Worm (Caenorhabditis elegans) whole organism, L1 larva: ENCODE data around the gene C17C3.6.
A peak's percentile ranks its signal among the peaks of the same experiment; 100 is the strongest.

ENCODE experiments used
- C34B4.2 ChIP-seq: sonication (generic microtip); optimal IDR thresholded peaks from 2 replicates; lab custom pipeline; 2017; ENCODE audit warnings: mild to moderate bottlenecking, missing genetic modification characterization, missing compliant biosample characterization
- aha-1 ChIP-seq: fragments of 150-350 bp; optimal IDR thresholded peaks from 2 replicates; lab custom pipeline; 2014; ENCODE audit warnings: missing biosample characterization, missing genetic modification characterization
- alr-1 ChIP-seq: fragments of 200-800 bp; sonication (Bioruptor generic); optimal IDR thresholded peaks from 2 replicates; lab custom pipeline; 2018; ENCODE audit warnings: borderline replicate concordance, mild to moderate bottlenecking, missing genetic modification characterization, missing compliant biosample characterization
- aly-2 ChIP-seq: fragments of 150-350 bp; optimal IDR thresholded peaks from 2 replicates; lab custom pipeline; 2014; ENCODE audit warnings: missing biosample characterization, missing genetic modification characterization
- ama-1 ChIP-seq: fragments of 150-350 bp; optimal IDR thresholded peaks from 2 replicates; lab custom pipeline; 2014
- blmp-1 ChIP-seq: fragments of 150-350 bp; optimal IDR thresholded peaks from 2 replicates; lab custom pipeline; 2014; ENCODE audit warnings: missing biosample characterization, missing genetic modification characterization
- ceh-63 ChIP-seq: fragments of 200-800 bp; sonication (Bioruptor generic); optimal IDR thresholded peaks from 2 replicates; lab custom pipeline; 2018; ENCODE audit warnings: mild to moderate bottlenecking, missing genetic modification characterization, missing compliant biosample characterization
- ceh-8 ChIP-seq: fragments of 200-800 bp; sonication (Bioruptor generic); optimal IDR thresholded peaks from 2 replicates; lab custom pipeline; 2018; ENCODE audit warnings: mild to moderate bottlenecking, missing genetic modification characterization, moderate library complexity, missing compliant biosample characterization
- ceh-88 ChIP-seq: fragments of 200-800 bp; sonication (Bioruptor generic); IDR thresholded peaks from 2 replicates; pipeline ENCODE4 v1.3.6; 2022; ENCODE audit warnings: missing genetic modification characterization, missing compliant biosample characterization
- ces-1 ChIP-seq: fragments of 150-350 bp; optimal IDR thresholded peaks from 2 replicates; lab custom pipeline; 2014; ENCODE audit warnings: missing biosample characterization, missing genetic modification reagents, missing genetic modification characterization
- dpl-1 ChIP-seq, 3 experiments: fragments of 150-350 bp in 2 of 3; sonication (generic microtip) in 1 of 3; optimal IDR thresholded peaks; 2 replicates each; lab custom pipeline; 2014 to 2017; ENCODE audit warnings: missing biosample characterization in 3 of 3, missing genetic modification characterization in 3 of 3, missing genetic modification reagents in 3 of 3
- dsc-1 ChIP-seq: sonication (generic microtip); optimal IDR thresholded peaks from 2 replicates; lab custom pipeline; 2016; ENCODE audit warnings: mild to moderate bottlenecking, missing genetic modification characterization, missing compliant biosample characterization
- efl-1 ChIP-seq, 4 experiments: fragments of 150-350 bp; optimal IDR thresholded peaks in 3 of 4; peaks in 1 of 4; 1 replicate in 1 of 4; 2 replicates in 3 of 4; lab custom pipeline; 2014; ENCODE audit warnings: missing biosample characterization in 2 of 4, missing genetic modification characterization in 2 of 4, missing genetic modification reagents in 2 of 4
- elt-3 ChIP-seq, 6 experiments: fragments of 150-350 bp in 1 of 6; sonication (generic microtip); optimal IDR thresholded peaks; 2 replicates each; lab custom pipeline; 2017 to 2018; ENCODE audit warnings: missing biosample characterization in 6 of 6, missing genetic modification characterization in 6 of 6, inconsistent platforms in 1 of 6
- fkh-10 ChIP-seq: sonication (generic microtip); optimal IDR thresholded peaks from 2 replicates; lab custom pipeline; 2017; ENCODE audit warnings: missing biosample characterization, missing genetic modification reagents, missing genetic modification characterization
- fos-1 ChIP-seq: fragments of 150-350 bp; optimal IDR thresholded peaks from 2 replicates; lab custom pipeline; 2014; ENCODE audit warnings: missing biosample characterization, missing genetic modification characterization
- hlh-17 ChIP-seq: fragments of 200-800 bp; sonication (Bioruptor generic); optimal IDR thresholded peaks from 2 replicates; lab custom pipeline; 2018; ENCODE audit warnings: missing genetic modification characterization, mild to moderate bottlenecking, missing compliant biosample characterization, moderate library complexity, borderline replicate concordance
- hlh-4 ChIP-seq: sonication (generic microtip); optimal IDR thresholded peaks from 2 replicates; lab custom pipeline; 2016; ENCODE audit warnings: mild to moderate bottlenecking, missing genetic modification characterization, missing compliant biosample characterization
- hpl-2 ChIP-seq: fragments of 150-350 bp; optimal IDR thresholded peaks from 2 replicates; lab custom pipeline; 2014; ENCODE audit warnings: missing biosample characterization, missing genetic modification reagents, missing genetic modification characterization
- isw-1 ChIP-seq: fragments of 200-800 bp; sonication (Bioruptor generic); IDR thresholded peaks from 2 replicates; pipeline ENCODE4 v1.3.6; 2022; ENCODE audit warnings: missing genetic modification characterization, missing compliant biosample characterization
- lin-13 ChIP-seq: fragments of 150-350 bp; optimal IDR thresholded peaks from 2 replicates; lab custom pipeline; 2014; ENCODE audit warnings: missing biosample characterization, missing genetic modification reagents, missing genetic modification characterization
- lin-14 ChIP-seq: fragments of 200-800 bp; sonication (Bioruptor generic); optimal IDR thresholded peaks from 2 replicates; lab custom pipeline; 2018; ENCODE audit warnings: mild to moderate bottlenecking, missing genetic modification characterization, moderate library complexity, missing compliant biosample characterization
- lin-15B ChIP-seq: fragments of 150-350 bp; sonication (generic microtip); optimal IDR thresholded peaks from 3 replicates; lab custom pipeline; 2014; ENCODE audit warnings: missing biosample characterization, missing genetic modification characterization
- lin-35 ChIP-seq, 2 experiments: fragments of 150-350 bp; optimal IDR thresholded peaks; 2 replicates each; lab custom pipeline; 2014; ENCODE audit warnings: missing biosample characterization in 2 of 2, missing genetic modification characterization in 2 of 2, missing genetic modification reagents in 2 of 2
- mdl-1 ChIP-seq, 2 experiments: fragments of 150-350 bp; optimal IDR thresholded peaks; 2 replicates each; lab custom pipeline; 2014 to 2017; ENCODE audit warnings: missing biosample characterization in 2 of 2, missing genetic modification characterization in 2 of 2, inconsistent platforms in 1 of 2
- nhr-11 ChIP-seq: fragments of 150-350 bp; optimal IDR thresholded peaks from 2 replicates; lab custom pipeline; 2014; ENCODE audit warnings: missing biosample characterization, missing genetic modification characterization
- nhr-12 ChIP-seq: sonication (generic microtip); optimal IDR thresholded peaks from 2 replicates; lab custom pipeline; 2017; ENCODE audit warnings: missing biosample characterization, missing genetic modification characterization
- nhr-19 ChIP-seq: fragments of 200-800 bp; sonication (Bioruptor generic); conservative IDR thresholded peaks from 2 replicates; pipeline ENCODE4 v1.3.6; 2022; ENCODE audit warnings: missing genetic modification characterization, missing compliant biosample characterization
- nhr-20 ChIP-seq: sonication (generic microtip); optimal IDR thresholded peaks from 2 replicates; lab custom pipeline; 2016; ENCODE audit warnings: mild to moderate bottlenecking, missing genetic modification characterization, missing compliant biosample characterization
- nhr-237 ChIP-seq: fragments of 150-350 bp; optimal IDR thresholded peaks from 2 replicates; lab custom pipeline; 2014; ENCODE audit warnings: missing biosample characterization, missing genetic modification characterization
- nhr-47 ChIP-seq: sonication (generic microtip); optimal IDR thresholded peaks from 2 replicates; lab custom pipeline; 2016; ENCODE audit warnings: mild to moderate bottlenecking, missing genetic modification characterization, moderate library complexity, missing compliant biosample characterization
- nhr-76 ChIP-seq: sonication (generic microtip); optimal IDR thresholded peaks from 2 replicates; lab custom pipeline; 2017; ENCODE audit warnings: missing biosample characterization, missing genetic modification characterization
- nhr-77 ChIP-seq: fragments of 150-350 bp; optimal IDR thresholded peaks from 2 replicates; lab custom pipeline; 2014; ENCODE audit warnings: missing biosample characterization, missing genetic modification characterization
- nhr-84 ChIP-seq: sonication (generic microtip); optimal IDR thresholded peaks from 2 replicates; lab custom pipeline; 2017; ENCODE audit warnings: missing biosample characterization, missing genetic modification characterization
- nhr-85 ChIP-seq: sonication (generic microtip); peaks from one replicate; lab custom pipeline; 2016; ENCODE audit warnings: missing genetic modification characterization, inconsistent platforms, missing compliant biosample characterization
- nhr-90 ChIP-seq: sonication (generic microtip); optimal IDR thresholded peaks from 2 replicates; lab custom pipeline; 2016; ENCODE audit warnings: mild to moderate bottlenecking, missing genetic modification characterization, missing compliant biosample characterization; ENCODE audit not compliant: poor library complexity
- pax-3 ChIP-seq: fragments of 200-800 bp; sonication (Bioruptor generic); optimal IDR thresholded peaks from 2 replicates; lab custom pipeline; 2018; ENCODE audit warnings: mild to moderate bottlenecking, missing genetic modification characterization, moderate library complexity, missing compliant biosample characterization
- pqm-1 ChIP-seq: sonication (generic microtip); optimal IDR thresholded peaks from 3 replicates; lab custom pipeline; 2017; ENCODE audit warnings: missing biosample characterization, missing genetic modification characterization
- rnt-1 ChIP-seq: sonication (generic microtip); optimal IDR thresholded peaks from 2 replicates; lab custom pipeline; 2016; ENCODE audit warnings: mild to moderate bottlenecking, missing genetic modification characterization, moderate library complexity, missing compliant biosample characterization
- skn-1 ChIP-seq: fragments of 150-350 bp; optimal IDR thresholded peaks from 2 replicates; lab custom pipeline; 2014; ENCODE audit warnings: missing biosample characterization, missing genetic modification characterization
- snpc-4 ChIP-seq: fragments of 150-350 bp; optimal IDR thresholded peaks from 2 replicates; lab custom pipeline; 2014; ENCODE audit warnings: missing biosample characterization, missing genetic modification characterization
- snu-23 ChIP-seq: sonication (generic microtip); optimal IDR thresholded peaks from 2 replicates; lab custom pipeline; 2016; ENCODE audit warnings: missing genetic modification characterization, missing compliant biosample characterization
- sox-4 ChIP-seq: sonication (generic microtip); optimal IDR thresholded peaks from 2 replicates; lab custom pipeline; 2016; ENCODE audit warnings: missing genetic modification characterization, missing compliant biosample characterization
- sptf-1 ChIP-seq: fragments of 150-350 bp; optimal IDR thresholded peaks from 2 replicates; lab custom pipeline; 2014; ENCODE audit warnings: missing biosample characterization, missing genetic modification characterization
- sup-37 ChIP-seq: fragments of 200-800 bp; sonication (Bioruptor generic); optimal IDR thresholded peaks from 2 replicates; lab custom pipeline; 2018; ENCODE audit warnings: mild to moderate bottlenecking, missing genetic modification characterization, missing compliant biosample characterization
- unc-86 ChIP-seq: sonication (generic microtip); optimal IDR thresholded peaks from 2 replicates; lab custom pipeline; 2016; ENCODE audit warnings: missing genetic modification characterization, missing compliant biosample characterization
- unc-98 ChIP-seq: fragments of 200-800 bp; sonication (Bioruptor generic); IDR thresholded peaks from 2 replicates; pipeline ENCODE4 v1.3.6; 2022; ENCODE audit warnings: missing genetic modification characterization, missing compliant biosample characterization
- xbp-1 ChIP-seq: sonication (generic microtip); optimal IDR thresholded peaks from 2 replicates; lab custom pipeline; 2016; ENCODE audit warnings: missing genetic modification characterization, missing compliant biosample characterization
- zip-4 ChIP-seq: fragments of 200-800 bp; sonication (Bioruptor generic); optimal IDR thresholded peaks from 2 replicates; lab custom pipeline; 2018; ENCODE audit warnings: mild to moderate bottlenecking, missing genetic modification characterization, moderate library complexity, missing compliant biosample characterization
- ztf-11 ChIP-seq, 2 experiments: sonication (generic microtip); optimal IDR thresholded peaks; 2 replicates each; lab custom pipeline; 2016 to 2017; ENCODE audit warnings: missing genetic modification characterization in 2 of 2, missing biosample characterization in 1 of 2, missing compliant biosample characterization in 1 of 2
- ztf-4 ChIP-seq: fragments of 150-350 bp; optimal IDR thresholded peaks from 2 replicates; lab custom pipeline; 2014; ENCODE audit warnings: missing biosample characterization, missing genetic modification characterization

C17C3.6 gene

DNA sequence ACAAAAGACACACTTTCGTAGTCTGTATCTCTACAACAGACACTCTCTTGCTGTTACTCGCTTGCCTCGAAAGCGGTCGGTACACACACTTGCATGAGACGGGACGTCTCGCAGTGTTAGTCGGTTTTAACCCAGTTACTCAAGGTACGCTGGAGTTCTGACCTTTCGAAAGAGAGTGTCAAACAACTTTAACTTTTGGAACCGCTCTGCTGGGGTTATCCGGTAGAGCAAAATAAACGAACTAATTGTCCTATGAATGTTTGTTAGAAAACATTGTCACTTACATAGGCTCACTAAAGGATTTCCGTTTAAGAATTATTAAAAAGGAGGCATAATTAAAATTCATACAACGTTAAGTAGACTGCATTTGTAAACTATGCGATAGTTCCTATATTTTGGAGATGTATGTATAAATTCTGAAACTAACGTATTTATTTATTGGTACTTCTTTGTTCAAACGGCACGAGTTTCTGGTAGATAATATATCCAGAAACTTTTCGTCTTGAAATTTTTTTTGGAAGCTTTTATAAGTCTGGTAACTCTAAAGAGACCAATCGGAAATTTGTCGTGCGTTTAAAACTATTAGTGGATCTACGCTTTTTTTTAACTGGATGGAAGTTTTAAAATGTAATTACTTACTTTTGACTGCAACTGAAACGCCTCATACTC lies 6.2 kb upstream of the C17C3.6 start (continued):
- TF ChIP-seq aly-2 (tag; lab: Kevin White, UChicago): peak; percentile 99
- peak; percentile 100 for TF ChIP-seq nhr-20 (tag; lab: Kevin White, UChicago)
- TF ChIP-seq nhr-90 (tag; lab: Kevin White, UChicago): peak; percentile 100
- TF ChIP-seq lin-14 (GFP tag; lab: Kevin White, UChicago): peak; percentile 99
- peak; percentile 99 for TF ChIP-seq dsc-1
- TF ChIP-seq snpc-4 (tag; lab: Kevin White, UChicago): peak; percentile 100
- TF ChIP-seq elt-3 (tag; optimal IDR thresholded peaks at IDR 0.05; lab: Kevin White, UChicago): peak; percentile 47 to 98 (median 80)
- TF ChIP-seq nhr-77 (tag; lab: Kevin White, UChicago): peak; percentile 99
- TF ChIP-seq zip-4 (GFP tag; lab: Kevin White, UChicago): peak; percentile 95
- peak in 1 of 2 experiments; percentile 93 for TF ChIP-seq ztf-11 (tag; optimal IDR thresholded peaks at IDR 0.05; lab: Kevin White, UChicago)
- peak; percentile 98 for TF ChIP-seq pax-3
- peak; percentile 90 for TF ChIP-seq skn-1
- peak; percentile 80 to 85 (median 83) for TF ChIP-seq dpl-1 (GFP tag; optimal IDR thresholded peaks at IDR 0.05; lab: Kevin White, UChicago)
- peak; percentile 81 for TF ChIP-seq blmp-1 (tag; lab: Kevin White, UChicago)
- TF ChIP-seq nhr-19: peak; percentile 99
- peak; percentile 98 for TF ChIP-seq isw-1 (GFP tag; lab: Robert Waterston, UW)
- peak; percentile 62 for TF ChIP-seq aha-1 (tag; lab: Kevin White, UChicago)
- peak; percentile 98 for TF ChIP-seq unc-86 (tag; lab: Kevin White, UChicago)
- TF ChIP-seq ceh-63 (GFP tag; lab: Kevin White, UChicago): peak; percentile 95
- peak; percentile 98 for TF ChIP-seq ceh-88 (GFP tag; lab: Robert Waterston, UW)
- TF ChIP-seq nhr-11: peak; percentile 96
- TF ChIP-seq hlh-4: peak; percentile 49
- TF ChIP-seq xbp-1: peak; percentile 98
- peak; percentile 96 for TF ChIP-seq lin-13 (GFP tag; lab: Kevin White, UChicago)
- peak; percentile 91 for TF ChIP-seq pqm-1 (tag; lab: Kevin White, UChicago)
- peak; percentile 98 for TF ChIP-seq nhr-76 (tag; lab: Kevin White, UChicago)
- peak; percentile 92 for TF ChIP-seq hlh-17 (GFP tag; lab: Kevin White, UChicago)
- peak; percentile 67 for TF ChIP-seq C34B4.2
- peak; percentile 86 to 94 for TF ChIP-seq lin-35 (GFP tag; optimal IDR thresholded peaks at IDR 0.05; lab: Kevin White, UChicago)
- TF ChIP-seq nhr-12 (tag; lab: Kevin White, UChicago): peak; percentile 68
- peak; percentile 92 to 93 for TF ChIP-seq efl-1 (optimal IDR thresholded peaks at IDR 0.05; lab: Kevin White, UChicago)
- TF ChIP-seq efl-1 (GFP tag; optimal IDR thresholded peaks at IDR 0.05 in 1 of 2; lab: Kevin White, UChicago): peak; percentile 80 to 98
- TF ChIP-seq ztf-4: peak; percentile 99
- TF ChIP-seq nhr-84: peak; percentile 78
- peak; percentile 97 for TF ChIP-seq fos-1 (tag; lab: Kevin White, UChicago)
- peak; percentile 98 for TF ChIP-seq sup-37
- peak; percentile 60 for TF ChIP-seq lin-15B (tag; lab: Kevin White, UChicago)
- TF ChIP-seq unc-98 (GFP tag; lab: Robert Waterston, UW): peak; percentile 79
- TF ChIP-seq rnt-1 (tag; lab: Kevin White, UChicago): peak; percentile 98
- TF ChIP-seq sox-4: peak; percentile 98
- peak; percentile 38 to 93 for TF ChIP-seq mdl-1 (tag; optimal IDR thresholded peaks at IDR 0.05; lab: Kevin White, UChicago)
- peak; percentile 99 for TF ChIP-seq fkh-10
- TF ChIP-seq alr-1: no peak
- TF ChIP-seq ces-1: peak; percentile 92
- peak; percentile 98 for TF ChIP-seq hpl-2 (GFP tag; lab: Kevin White, UChicago)
- TF ChIP-seq ceh-8 (GFP tag; lab: Kevin White, UChicago): peak; percentile 98
- TF ChIP-seq nhr-47: peak; percentile 100
- TF ChIP-seq nhr-237 (tag; lab: Kevin White, UChicago): peak; percentile 91
- peak; percentile 100 for TF ChIP-seq ama-1 (lab: Kevin White, UChicago)
- peak; percentile 99 for TF ChIP-seq nhr-85 (tag; lab: Kevin White, UChicago)
- TF ChIP-seq snu-23 (GFP tag; lab: Kevin White, UChicago): peak; percentile 100
- TF ChIP-seq sptf-1: no peak
